Worm (Caenorhabditis elegans) whole organism, mixed stage, embryonic: Measurements from ENCODE around the gene Y73B6BL.37.

Experiments
- ham-2 ChIP-seq: fragments of 200-800 bp; sonication (Bioruptor generic); optimal IDR thresholded peaks from 2 replicates; lab custom pipeline; 2018; ENCODE audit warnings: mild to moderate bottlenecking, missing genetic modification characterization, missing compliant biosample characterization
- lin-13 ChIP-seq: fragments of 150-350 bp; optimal IDR thresholded peaks from 2 replicates; lab custom pipeline; 2014; ENCODE audit warnings: missing biosample characterization, missing genetic modification characterization
- lsy-2 ChIP-seq: fragments of 150-350 bp; optimal IDR thresholded peaks from 2 replicates; lab custom pipeline; 2014; ENCODE audit warnings: missing biosample characterization, missing genetic modification characterization
- mab-5 ChIP-seq: fragments of 150-350 bp; optimal IDR thresholded peaks from 2 replicates; lab custom pipeline; 2014; ENCODE audit warnings: missing biosample characterization, missing genetic modification characterization
- nhr-2 ChIP-seq: fragments of 150-350 bp; optimal IDR thresholded peaks from 2 replicates; lab custom pipeline; 2014; ENCODE audit warnings: missing biosample characterization, missing genetic modification characterization
- nhr-237 ChIP-seq: fragments of 150-350 bp; optimal IDR thresholded peaks from 2 replicates; lab custom pipeline; 2014; ENCODE audit warnings: missing biosample characterization, missing genetic modification characterization
- nhr-28 ChIP-seq: fragments of 150-350 bp; optimal IDR thresholded peaks from 2 replicates; lab custom pipeline; 2014; ENCODE audit warnings: missing biosample characterization, missing genetic modification characterization
- pha-4 ChIP-seq: fragments of 150-350 bp; optimal IDR thresholded peaks from 2 replicates; lab custom pipeline; 2018; ENCODE audit warnings: missing biosample characterization, missing genetic modification reagents, missing genetic modification characterization
- snpc-4 ChIP-seq: fragments of 150-350 bp; optimal IDR thresholded peaks from 2 replicates; lab custom pipeline; 2014; ENCODE audit warnings: missing biosample characterization, missing genetic modification characterization
- tbx-8 ChIP-seq: fragments of 200-800 bp; sonication (Bioruptor generic); optimal IDR thresholded peaks from 2 replicates; lab custom pipeline; 2018; ENCODE audit warnings: mild to moderate bottlenecking, missing genetic modification characterization, moderate library complexity, missing compliant biosample characterization
- unc-39 ChIP-seq: fragments of 150-350 bp; optimal IDR thresholded peaks from 2 replicates; lab custom pipeline; 2014; ENCODE audit warnings: missing biosample characterization, missing genetic modification characterization
- unc-62 ChIP-seq: fragments of 150-350 bp; optimal IDR thresholded peaks from 2 replicates; lab custom pipeline; 2014; ENCODE audit warnings: missing biosample characterization, missing genetic modification reagents, missing genetic modification characterization
- zip-8 ChIP-seq: fragments of 150-350 bp; optimal IDR thresholded peaks from 2 replicates; lab custom pipeline; 2014; ENCODE audit warnings: missing biosample characterization, missing genetic modification characterization
- ztf-11 ChIP-seq: fragments of 150-350 bp; optimal IDR thresholded peaks from 2 replicates; lab custom pipeline; 2014; ENCODE audit warnings: missing biosample characterization, missing genetic modification characterization

DNA sequence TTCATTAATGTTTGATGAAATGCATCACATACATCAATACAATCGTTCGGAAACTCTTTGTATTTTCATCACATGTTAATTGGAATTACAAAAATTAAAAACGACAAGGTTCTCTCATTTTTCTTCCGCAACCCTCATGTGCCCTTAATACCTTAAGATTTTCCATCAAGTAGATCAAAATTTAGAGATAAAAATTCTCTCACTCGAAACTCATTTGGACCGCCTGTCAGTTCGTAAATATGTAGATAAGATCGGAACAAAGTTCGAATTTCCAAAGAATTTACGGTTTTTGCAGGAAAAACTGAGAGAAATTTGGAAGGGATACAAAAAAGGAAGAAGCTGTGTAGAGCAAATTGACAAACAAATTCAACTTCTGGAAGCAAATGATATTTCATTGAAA is 9.0 kb downstream of the Y73B6BL.37 start:
- TF ChIP-seq lin-13 (no peak), nhr-237 (tag; lab: Kevin White, UChicago) (no peak), nhr-28 (tag; lab: Kevin White, UChicago) (no peak), snpc-4 (tag; lab: Kevin White, UChicago) (no peak), pha-4 (no peak), mab-5 (tag; lab: Kevin White, UChicago) (no peak), unc-62 (GFP tag; lab: Kevin White, UChicago) (no peak), unc-39 (tag; lab: Kevin White, UChicago) (no peak), ztf-11 (tag; lab: Kevin White, UChicago) (no peak), tbx-8 (GFP tag; lab: Kevin White, UChicago) (no peak), zip-8 (tag; lab: Kevin White, UChicago) (no peak), ham-2 (GFP tag; lab: Kevin White, UChicago) (no peak), nhr-2 (tag; lab: Kevin White, UChicago) (no peak), lsy-2 (tag; lab: Kevin White, UChicago) (no peak)
